Fruit fly (Drosophila melanogaster): ENCODE data around the gene CG13875.

CG13875 gene

dm6 chr3L:205723-206284, 26.1 kb downstream of the CG13875 start, which contains the start of the genes Gk1 and CG13876 (continued):
- no peak for TF ChIP-seq prd (optimal IDR thresholded peaks at IDR 0.05)
- peak; percentile 93 for TF ChIP-seq prd (GFP tag; IDR thresholded peaks at IDR 0.05)
- peak; percentile 97 for TF ChIP-seq CG18599 (GFP tag; optimal IDR thresholded peaks at IDR 0.05)
- peak; percentile 95 for TF ChIP-seq CG12769 (tag; optimal IDR thresholded peaks at IDR 0.05)
- peak; percentile 42 for TF ChIP-seq bab2 (GFP tag; optimal IDR thresholded peaks at IDR 0.05)
- peak; percentile 98 for TF ChIP-seq Fer1 (GFP tag; optimal IDR thresholded peaks at IDR 0.05)
- no peak for TF ChIP-seq pan (optimal IDR thresholded peaks at IDR 0.05)
- peak in 1 of 2 experiments; percentile 96 for TF ChIP-seq pan (GFP tag; optimal IDR thresholded peaks at IDR 0.05 in 1 of 2, IDR thresholded peaks at IDR 0.05 in 1 of 2)
- TF ChIP-seq Dp (GFP tag; optimal IDR thresholded peaks at IDR 0.05), result peak; percentile 33
- TF ChIP-seq CG17912 (GFP tag; optimal IDR thresholded peaks at IDR 0.05), result peak; percentile 86
- TF ChIP-seq CG6175 (GFP tag; IDR thresholded peaks at IDR 0.05), result peak; percentile 85
- peak; percentile 45 for TF ChIP-seq Dip3 (GFP tag; optimal IDR thresholded peaks at IDR 0.05)
- peak; percentile 82 for TF ChIP-seq CG8359 (GFP tag; optimal IDR thresholded peaks at IDR 0.05; ENCODE audit: borderline replicate concordance)
- TF ChIP-seq CG6272 (GFP tag; IDR thresholded peaks at IDR 0.05), result peak; percentile 67
- TF ChIP-seq CG18764 (GFP tag; optimal IDR thresholded peaks at IDR 0.05), result peak; percentile 85
- no peak for TF ChIP-seq MTF-1 (GFP tag; optimal IDR thresholded peaks at IDR 0.05; ENCODE audit: borderline replicate concordance)
- no peak for TF ChIP-seq HmgD (GFP tag; optimal IDR thresholded peaks at IDR 0.05)
- TF ChIP-seq CG43689 (GFP tag; IDR thresholded peaks at IDR 0.05), result peak; percentile 84
- no peak for TF ChIP-seq Antp (GFP tag; optimal IDR thresholded peaks at IDR 0.05)
- peak; percentile 89 for TF ChIP-seq kni (GFP tag; optimal IDR thresholded peaks at IDR 0.05)
- TF ChIP-seq caup (GFP tag; optimal IDR thresholded peaks at IDR 0.05; ENCODE audit: severe bottlenecking), result peak; percentile 95
- no peak for TF ChIP-seq NC2α (GFP tag; optimal IDR thresholded peaks at IDR 0.05)
- TF ChIP-seq gt (GFP tag; IDR thresholded peaks at IDR 0.05), result peak; percentile 71
- peak; percentile 78 for TF ChIP-seq cato (GFP tag; optimal IDR thresholded peaks at IDR 0.05; ENCODE audit: borderline replicate concordance)
- peak; percentile 76 for TF ChIP-seq CG11093 (GFP tag; IDR thresholded peaks at IDR 0.05)
- TF ChIP-seq odd (GFP tag; optimal IDR thresholded peaks at IDR 0.05), result peak; percentile 93
- TF ChIP-seq slbo (GFP tag; IDR thresholded peaks at IDR 0.05), result peak; percentile 95
- TF ChIP-seq HLH54F (GFP tag; optimal IDR thresholded peaks at IDR 0.05), result no peak
- TF ChIP-seq CG3995 (GFP tag; optimal IDR thresholded peaks at IDR 0.05), result peak; percentile 79
- peak; percentile 90 for TF ChIP-seq onecut (GFP tag; IDR thresholded peaks at IDR 0.05)
- no peak for TF ChIP-seq Kr (GFP tag; optimal IDR thresholded peaks at IDR 0.05)
- peak; percentile 97 for TF ChIP-seq ci (GFP tag; IDR thresholded peaks at IDR 0.05)
- TF ChIP-seq Six4 (GFP tag; optimal IDR thresholded peaks at IDR 0.05), result peak; percentile 86
- TF ChIP-seq mld (GFP tag; IDR thresholded peaks at IDR 0.05; ENCODE audit: partially characterized antibody), result no peak
- TF ChIP-seq Doc2 (GFP tag; IDR thresholded peaks at IDR 0.05), result no peak
- TF ChIP-seq usp (GFP tag; optimal IDR thresholded peaks at IDR 0.05), result no peak
- TF ChIP-seq CG8281 (tag; optimal IDR thresholded peaks at IDR 0.05), result peak; percentile 85
- TF ChIP-seq Pdp1 (GFP tag; optimal IDR thresholded peaks at IDR 0.05), result peak; percentile 48 to 81
- TF ChIP-seq Sox100B (GFP tag; optimal IDR thresholded peaks at IDR 0.05), result no peak
- TF ChIP-seq run (tag; optimal IDR thresholded peaks at IDR 0.05), result peak; percentile 92
- TF ChIP-seq CG6689 (GFP tag; IDR thresholded peaks at IDR 0.05), result peak; percentile 97
- TF ChIP-seq CG7745 (tag; optimal IDR thresholded peaks at IDR 0.05), result peak; percentile 70
- TF ChIP-seq abd-A (tag; optimal IDR thresholded peaks at IDR 0.05), result no peak
- TF ChIP-seq dpn (GFP tag; optimal IDR thresholded peaks at IDR 0.05), result peak; percentile 68 to 91
- TF ChIP-seq CG15479 (GFP tag; optimal IDR thresholded peaks at IDR 0.05), result peak; percentile 82
- TF ChIP-seq cwo (GFP tag; optimal IDR thresholded peaks at IDR 0.05), result peak; percentile 92
- no peak for TF ChIP-seq jing (GFP tag; optimal IDR thresholded peaks at IDR 0.05)
- peak; percentile 51 for TF ChIP-seq gro (GFP tag; optimal IDR thresholded peaks at IDR 0.05)
- TF ChIP-seq BtbVII (GFP tag; optimal IDR thresholded peaks at IDR 0.05), result peak; percentile 97
- TF ChIP-seq bigmax (GFP tag; optimal IDR thresholded peaks at IDR 0.05), result peak; percentile 71

All from whole organism, embryonic.